Worm (Caenorhabditis elegans): Measurements from ENCODE around the gene exo-1.

The exo-1 gene

ce11 chrIII:13464493-13465362 is 41.4 kb downstream of the exo-1 start, which contains the start of gene kel-3 (continued):
- TF ChIP-seq gei-8 (GFP tag; optimal IDR thresholded peaks at IDR 0.05) (peak; percentile 88), hif-1 (tag; optimal IDR thresholded peaks at IDR 0.05) (peak in 1 of 2 experiments; percentile 47), lin-29 (GFP tag; IDR thresholded peaks at IDR 0.05) (no peak; the same call in 1 of the 2 replicates), ceh-28 (tag; optimal IDR thresholded peaks at IDR 0.05) (no peak), ama-1 (optimal IDR thresholded peaks at IDR 0.05) (peak; percentile 99), madf-9 (GFP tag; conservative IDR thresholded peaks at IDR 0.05) (peak; percentile 9), nhr-25 (tag; optimal IDR thresholded peaks at IDR 0.05; ENCODE audit: borderline replicate concordance, insufficient read depth) (no peak), cey-2 (tag; optimal IDR thresholded peaks at IDR 0.05; ENCODE audit: borderline replicate concordance, insufficient read depth) (peak; percentile 63), hlh-30 (tag; optimal IDR thresholded peaks at IDR 0.05; ENCODE audit: insufficient read depth) (peak; percentile 76), spr-3 (GFP tag; optimal IDR thresholded peaks at IDR 0.05) (peak; percentile 74), jun-1 (tag; optimal IDR thresholded peaks at IDR 0.05) (no peak), ceh-32 (tag; optimal IDR thresholded peaks at IDR 0.05; ENCODE audit: poor library complexity) (no peak)

ce11 chrIII:13465918-13466592 is 42.7 kb downstream of the exo-1 start, which contains the start of gene cdk-5:
Gene cdk-5, minus strand, starts transcription at chrIII:13466342.
- TF ChIP-seq spr-3 (GFP tag; optimal IDR thresholded peaks at IDR 0.05) (no peak), lir-3 (tag; optimal IDR thresholded peaks at IDR 0.05) (no peak), unc-62 (GFP tag; optimal IDR thresholded peaks at IDR 0.05 in 1 of 2) (peak in 1 of 2 experiments; percentile 91), unc-62 (tag; optimal IDR thresholded peaks at IDR 0.05) (no peak), mdt-29 (GFP tag; IDR thresholded peaks at IDR 0.05) (0 out of 2 replicates have a peak, but pooled peaks have one; percentile 45), daf-12 (tag; optimal IDR thresholded peaks at IDR 0.05) (no peak), php-3 (GFP tag; IDR thresholded peaks at IDR 0.05) (no peak), zfp-2 (tag; optimal IDR thresholded peaks at IDR 0.05) (peak; percentile 86), skn-1 (tag; optimal IDR thresholded peaks at IDR 0.05) (no peak), unc-39 (tag; optimal IDR thresholded peaks at IDR 0.05) (no peak), jun-1 (tag; optimal IDR thresholded peaks at IDR 0.05) (peak; percentile 39), duxl-1 (tag; optimal IDR thresholded peaks at IDR 0.05; ENCODE audit: poor library complexity) (peak; percentile 66), nhr-237 (tag; optimal IDR thresholded peaks at IDR 0.05) (no peak), daf-8 (GFP tag; IDR thresholded peaks at IDR 0.05) (no peak), nhr-10 (tag; optimal IDR thresholded peaks at IDR 0.05) (no peak), ceh-28 (tag; optimal IDR thresholded peaks at IDR 0.05) (peak; percentile 51), lin-15B (tag; optimal IDR thresholded peaks at IDR 0.05) (no peak), nhr-41 (GFP tag; IDR thresholded peaks at IDR 0.05) (no peak), F26F4.8 (GFP tag; conservative IDR thresholded peaks at IDR 0.05) (no peak), pqm-1 (tag; optimal IDR thresholded peaks at IDR 0.05) (no peak), hlh-30 (tag; optimal IDR thresholded peaks at IDR 0.05; ENCODE audit: insufficient read depth) (peak; percentile 86), vab-7 (GFP tag; IDR thresholded peaks at IDR 0.05) (no peak), lin-29 (GFP tag; IDR thresholded peaks at IDR 0.05) (peak; percentile 50; the same call in 1 of the 2 replicates), mxl-3 (GFP tag; optimal IDR thresholded peaks at IDR 0.05) (no peak), mep-1 (tag; optimal IDR thresholded peaks at IDR 0.05) (peak; percentile 88), zag-1 (tag; optimal IDR thresholded peaks at IDR 0.05) (no peak), nhr-11 (tag; optimal IDR thresholded peaks at IDR 0.05) (peak; percentile 79), ztf-7 (tag; optimal IDR thresholded peaks at IDR 0.05) (peak; percentile 90), F10B5.3 (tag; optimal IDR thresholded peaks at IDR 0.05) (peak; percentile 63), lin-38 (GFP tag; IDR thresholded peaks at IDR 0.05) (peak; percentile 74), mdl-1 (tag; optimal IDR thresholded peaks at IDR 0.05) (peak in 1 of 2 experiments; percentile 13), snpc-1.2 (GFP tag; IDR thresholded peaks at IDR 0.05) (no peak), Y5F2A.4 (GFP tag; optimal IDR thresholded peaks at IDR 0.05) (no peak), nhr-28 (tag; optimal IDR thresholded peaks at IDR 0.05) (peak; percentile 47), T20F7.1 (GFP tag; optimal IDR thresholded peaks at IDR 0.05) (no peak), hmg-1.1 (GFP tag; IDR thresholded peaks at IDR 0.05) (peak; percentile 83), madf-9 (GFP tag; conservative IDR thresholded peaks at IDR 0.05) (no peak), rbr-2 (tag; optimal IDR thresholded peaks at IDR 0.05) (peak; percentile 83), fos-1 (tag; optimal IDR thresholded peaks at IDR 0.05) (no peak)

Measured in whole organism, L4 larva.